Worm (Caenorhabditis elegans) whole organism, L1 larva: ENCODE measurements around the gene F21C10.18.

Experiments
- blmp-1 ChIP-seq: fragments of 150-350 bp; optimal IDR thresholded peaks from 2 replicates; lab custom pipeline; 2014; ENCODE audit warnings: missing biosample characterization, missing genetic modification characterization
- ces-1 ChIP-seq: fragments of 150-350 bp; optimal IDR thresholded peaks from 2 replicates; lab custom pipeline; 2014; ENCODE audit warnings: missing biosample characterization, missing genetic modification reagents, missing genetic modification characterization
- fkh-10 ChIP-seq: sonication (generic microtip); optimal IDR thresholded peaks from 2 replicates; lab custom pipeline; 2017; ENCODE audit warnings: missing biosample characterization, missing genetic modification reagents, missing genetic modification characterization
- hpl-2 ChIP-seq: fragments of 150-350 bp; optimal IDR thresholded peaks from 2 replicates; lab custom pipeline; 2014; ENCODE audit warnings: missing biosample characterization, missing genetic modification reagents, missing genetic modification characterization
- lin-35 ChIP-seq, 2 experiments: fragments of 150-350 bp; optimal IDR thresholded peaks; 2 replicates each; lab custom pipeline; 2014; ENCODE audit warnings: missing biosample characterization in 2 of 2, missing genetic modification characterization in 2 of 2, missing genetic modification reagents in 2 of 2
- nhr-47 ChIP-seq: sonication (generic microtip); optimal IDR thresholded peaks from 2 replicates; lab custom pipeline; 2016; ENCODE audit warnings: mild to moderate bottlenecking, missing genetic modification characterization, moderate library complexity, missing compliant biosample characterization
- snpc-4 ChIP-seq: fragments of 150-350 bp; optimal IDR thresholded peaks from 2 replicates; lab custom pipeline; 2014; ENCODE audit warnings: missing biosample characterization, missing genetic modification characterization
- ztf-4 ChIP-seq: fragments of 150-350 bp; optimal IDR thresholded peaks from 2 replicates; lab custom pipeline; 2014; ENCODE audit warnings: missing biosample characterization, missing genetic modification characterization

DNA sequence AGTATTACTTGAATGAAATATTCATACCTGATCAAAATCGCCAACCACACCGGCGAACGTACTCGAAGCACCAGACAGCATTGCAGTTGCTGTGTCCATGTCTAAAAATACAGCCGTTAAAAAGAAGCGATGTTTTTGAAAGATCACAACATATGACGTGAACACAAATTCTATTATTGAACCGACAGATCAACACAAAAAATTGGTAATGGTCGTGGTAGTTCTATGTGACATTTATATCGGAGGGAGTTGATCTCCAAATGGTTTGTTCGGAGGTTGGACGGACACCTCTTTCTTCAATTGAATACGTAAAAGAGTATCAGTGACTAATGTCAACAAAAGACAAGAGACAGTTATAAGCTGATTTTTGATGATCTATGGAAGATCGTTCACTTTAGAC, 33.0 kb downstream of the F21C10.18 start, which contains the start of gene pitr-3:
- TF ChIP-seq fkh-10 (GFP tag; lab: Kevin White, UChicago) = no peak
- TF ChIP-seq hpl-2 (GFP tag; lab: Kevin White, UChicago) = no peak
- no peak for TF ChIP-seq blmp-1
- no peak for TF ChIP-seq nhr-47 (tag; lab: Kevin White, UChicago)
- no peak for TF ChIP-seq ces-1
- no peak for TF ChIP-seq ztf-4 (tag; lab: Kevin White, UChicago)
- TF ChIP-seq lin-35 (GFP tag; optimal IDR thresholded peaks at IDR 0.05; lab: Kevin White, UChicago) = no peak
- no peak for TF ChIP-seq snpc-4
